Worm (Caenorhabditis elegans) whole organism, L4 larva: ENCODE data around the gene B0024.4.
A peak's percentile ranks its signal among the peaks of the same experiment; 100 is the strongest.

Source experiments
- D1046.2 ChIP-seq: fragments of 200-800 bp; sonication (Bioruptor generic); IDR thresholded peaks from 2 replicates; pipeline ENCODE4 v1.3.6; 2022; ENCODE audit warnings: missing genetic modification characterization, missing compliant biosample characterization
- F26F4.8 ChIP-seq: fragments of 200-800 bp; sonication (Bioruptor generic); conservative IDR thresholded peaks from 2 replicates; pipeline ENCODE4 v1.3.6; 2022; ENCODE audit warnings: missing genetic modification characterization, missing compliant biosample characterization
- F37D6.2 ChIP-seq: sonication (generic microtip); optimal IDR thresholded peaks from 2 replicates; lab custom pipeline; 2016; ENCODE audit warnings: mild to moderate bottlenecking, missing genetic modification characterization, missing compliant biosample characterization
- F44E2.7 ChIP-seq: fragments of 200-800 bp; sonication (Bioruptor generic); IDR thresholded peaks from 2 replicates; pipeline ENCODE4 v2.1.2; 2022; ENCODE audit warnings: missing genetic modification characterization, missing compliant biosample characterization
- F49E8.2 ChIP-seq: sonication (generic microtip); optimal IDR thresholded peaks from 2 replicates; lab custom pipeline; 2016; ENCODE audit warnings: missing compliant biosample characterization, mild to moderate bottlenecking, missing genetic modification characterization, borderline replicate concordance
- T26A8.4 ChIP-seq: fragments of 200-800 bp; sonication (Bioruptor generic); IDR thresholded peaks from 2 replicates; pipeline ENCODE4 v1.3.6; 2022; ENCODE audit warnings: missing genetic modification characterization, missing compliant biosample characterization
- aly-2 ChIP-seq: sonication (generic microtip); optimal IDR thresholded peaks from 2 replicates; lab custom pipeline; 2018; ENCODE audit warnings: missing biosample characterization, missing genetic modification characterization
- arid-1 ChIP-seq: fragments of 200-800 bp; sonication (Bioruptor generic); conservative IDR thresholded peaks from 2 replicates; pipeline ENCODE4 v1.3.6; 2022; ENCODE audit warnings: missing genetic modification reagents, missing genetic modification characterization, missing compliant biosample characterization
- attf-4 ChIP-seq: sonication (generic microtip); optimal IDR thresholded peaks from 3 replicates; lab custom pipeline; 2017; ENCODE audit warnings: missing biosample characterization, missing genetic modification characterization
- ceh-28 ChIP-seq: fragments of 150-350 bp; optimal IDR thresholded peaks from 2 replicates; lab custom pipeline; 2014; ENCODE audit warnings: missing biosample characterization, missing genetic modification reagents, missing genetic modification characterization
- ceh-44 ChIP-seq: fragments of 200-800 bp; sonication (Bioruptor generic); IDR thresholded peaks from 2 replicates; pipeline ENCODE4 v1.3.6; 2022; ENCODE audit warnings: missing genetic modification reagents, missing genetic modification characterization, missing compliant biosample characterization
- ceh-82 ChIP-seq: sonication (generic microtip); optimal IDR thresholded peaks from 2 replicates; lab custom pipeline; 2017; ENCODE audit warnings: missing biosample characterization, missing genetic modification characterization
- ctbp-1 ChIP-seq: fragments of 200-800 bp; sonication (Bioruptor generic); IDR thresholded peaks from 2 replicates; pipeline ENCODE4 v1.3.6; 2022; ENCODE audit warnings: missing genetic modification reagents, missing genetic modification characterization, missing compliant biosample characterization
- daf-12 ChIP-seq: fragments of 150-350 bp; optimal IDR thresholded peaks from 2 replicates; lab custom pipeline; 2014; ENCODE audit warnings: missing biosample characterization, missing genetic modification reagents, missing genetic modification characterization
- daf-16 ChIP-seq, 3 experiments: sonication (generic microtip); optimal IDR thresholded peaks; 2 replicates each; lab custom pipeline; 2016 to 2017; ENCODE audit warnings: missing genetic modification characterization in 3 of 3, missing genetic modification reagents in 3 of 3, mild to moderate bottlenecking in 2 of 3, missing compliant biosample characterization in 2 of 3, missing biosample characterization in 1 of 3, moderate library complexity in 1 of 3
- daf-8 ChIP-seq: fragments of 200-800 bp; sonication (Bioruptor generic); IDR thresholded peaks from 2 replicates; pipeline ENCODE4 v1.3.6; 2022; ENCODE audit warnings: missing genetic modification characterization, missing compliant biosample characterization
- dmd-6 ChIP-seq: fragments of 200-800 bp; sonication (Bioruptor generic); IDR thresholded peaks from 2 replicates; pipeline ENCODE4 v1.3.6; 2022; ENCODE audit warnings: missing genetic modification reagents, missing genetic modification characterization, missing compliant biosample characterization
- dpl-1 ChIP-seq: fragments of 150-350 bp; optimal IDR thresholded peaks from 2 replicates; lab custom pipeline; 2014; ENCODE audit warnings: missing biosample characterization, missing genetic modification reagents, missing genetic modification characterization
- dve-1 ChIP-seq: sonication (generic microtip); optimal IDR thresholded peaks from 2 replicates; lab custom pipeline; 2017; ENCODE audit warnings: antibody characterized with exemption, mild to moderate bottlenecking, missing genetic modification characterization, missing compliant biosample characterization; ENCODE audit not compliant: insufficient read depth
- egl-27 ChIP-seq: sonication (generic microtip); optimal IDR thresholded peaks from 3 replicates; lab custom pipeline; 2017; ENCODE audit warnings: missing biosample characterization, missing genetic modification reagents, missing genetic modification characterization
- egl-43 ChIP-seq: fragments of 200-800 bp; sonication (Bioruptor generic); IDR thresholded peaks from 2 replicates; pipeline ENCODE4 v1.3.6; 2022; ENCODE audit warnings: missing genetic modification reagents, missing genetic modification characterization, missing compliant biosample characterization
- fkh-10 ChIP-seq: fragments of 150-350 bp; optimal IDR thresholded peaks from 2 replicates; lab custom pipeline; 2014; ENCODE audit warnings: missing biosample characterization, missing genetic modification reagents, missing genetic modification characterization
- hif-1 ChIP-seq, 2 experiments: sonication (generic microtip); optimal IDR thresholded peaks; 2 replicates each; lab custom pipeline; 2016 to 2017; ENCODE audit warnings: missing compliant biosample characterization in 2 of 2, missing genetic modification characterization in 2 of 2, missing genetic modification reagents in 2 of 2, missing genotype in 2 of 2, mild to moderate bottlenecking in 1 of 2
- hlh-30 ChIP-seq: sonication (generic microtip); optimal IDR thresholded peaks from 2 replicates; lab custom pipeline; 2017; ENCODE audit warnings: antibody characterized with exemption, mild to moderate bottlenecking, missing genetic modification characterization, missing compliant biosample characterization; ENCODE audit not compliant: insufficient read depth
- lsy-2 ChIP-seq, 2 experiments: fragments of 150-350 bp in 1 of 2; sonication (generic microtip) in 1 of 2; optimal IDR thresholded peaks; 2 replicates each; lab custom pipeline; 2014 to 2017; ENCODE audit warnings: missing biosample characterization in 2 of 2, missing genetic modification characterization in 2 of 2
- madf-5 ChIP-seq, 2 experiments: fragments of 200-800 bp; sonication (Bioruptor generic); IDR thresholded peaks; 2 replicates each; pipeline ENCODE4 v1.3.6; 2022; ENCODE audit warnings: missing compliant biosample characterization in 2 of 2, missing genetic modification characterization in 2 of 2
- mes-2 ChIP-seq: sonication (generic microtip); optimal IDR thresholded peaks from 2 replicates; lab custom pipeline; 2016; ENCODE audit warnings: missing genotype, mild to moderate bottlenecking, missing genetic modification characterization, missing compliant biosample characterization; ENCODE audit not compliant: poor library complexity, severe bottlenecking
- mxl-3 ChIP-seq: fragments of 200-800 bp; sonication (Bioruptor generic); optimal IDR thresholded peaks from 2 replicates; lab custom pipeline; 2018; ENCODE audit warnings: mild to moderate bottlenecking, missing genetic modification characterization, missing compliant biosample characterization
- nhr-25 ChIP-seq: sonication (generic microtip); optimal IDR thresholded peaks from 2 replicates; lab custom pipeline; 2017; ENCODE audit warnings: missing genetic modification characterization, mild to moderate bottlenecking, missing compliant biosample characterization, antibody characterized with exemption, moderate library complexity, borderline replicate concordance; ENCODE audit not compliant: insufficient read depth
- nhr-28 ChIP-seq: fragments of 150-350 bp; optimal IDR thresholded peaks from 2 replicates; lab custom pipeline; 2014; ENCODE audit warnings: missing biosample characterization, missing genetic modification characterization
- nhr-41 ChIP-seq: fragments of 200-800 bp; sonication (Bioruptor generic); IDR thresholded peaks from 2 replicates; pipeline ENCODE4 v1.3.6; 2022; ENCODE audit warnings: missing genetic modification reagents, missing genetic modification characterization, missing compliant biosample characterization
- nhr-6 ChIP-seq: fragments of 150-350 bp; optimal IDR thresholded peaks from 2 replicates; lab custom pipeline; 2014; ENCODE audit warnings: missing biosample characterization, missing genetic modification characterization
- nhr-77 ChIP-seq: fragments of 150-350 bp; optimal IDR thresholded peaks from 2 replicates; lab custom pipeline; 2014; ENCODE audit warnings: missing biosample characterization, missing genetic modification characterization
- pha-4 ChIP-seq, 2 experiments: fragments of 150-350 bp in 1 of 2; fragments of 200-800 bp in 1 of 2; sonication (Bioruptor generic) in 1 of 2; IDR thresholded peaks in 1 of 2; optimal IDR thresholded peaks in 1 of 2; 2 replicates each; pipeline versions ENCODE4 v1.3.6 to Lab custom; 2014 to 2022; ENCODE audit warnings: missing genetic modification characterization in 2 of 2, missing genetic modification reagents in 2 of 2, missing biosample characterization in 1 of 2, missing compliant biosample characterization in 1 of 2
- pqm-1 ChIP-seq: sonication (generic microtip); optimal IDR thresholded peaks from 2 replicates; lab custom pipeline; 2017; ENCODE audit warnings: missing biosample characterization, missing genetic modification characterization
- sdz-12 ChIP-seq: fragments of 200-800 bp; sonication (Bioruptor generic); optimal IDR thresholded peaks from 2 replicates; lab custom pipeline; 2018; ENCODE audit warnings: mild to moderate bottlenecking, missing genetic modification characterization, missing compliant biosample characterization
- skn-1 ChIP-seq: fragments of 150-350 bp; optimal IDR thresholded peaks from 2 replicates; lab custom pipeline; 2014; ENCODE audit warnings: missing biosample characterization, missing genetic modification characterization
- snpc-1.2 ChIP-seq: fragments of 200-800 bp; sonication (Bioruptor generic); IDR thresholded peaks from 2 replicates; pipeline ENCODE4 v1.3.6; 2022; ENCODE audit warnings: missing genetic modification reagents, missing genetic modification characterization, missing compliant biosample characterization
- snpc-4 ChIP-seq: fragments of 150-350 bp; optimal IDR thresholded peaks from 2 replicates; lab custom pipeline; 2014; ENCODE audit warnings: missing biosample characterization, missing genetic modification characterization
- tag-97 ChIP-seq: fragments of 200-800 bp; sonication (Bioruptor generic); IDR thresholded peaks from 2 replicates; pipeline ENCODE4 v1.3.6; 2022; ENCODE audit warnings: missing genetic modification characterization, missing compliant biosample characterization
- unc-62 ChIP-seq, 3 experiments: fragments of 150-350 bp in 1 of 3; sonication (generic microtip); optimal IDR thresholded peaks in 2 of 3; peaks in 1 of 3; 1 replicate in 1 of 3; 2 replicates in 2 of 3; lab custom pipeline; 2014 to 2017; ENCODE audit warnings: missing biosample characterization in 3 of 3, missing genetic modification characterization in 3 of 3, missing genetic modification reagents in 3 of 3, missing genotype in 1 of 3
- vab-7 ChIP-seq: fragments of 200-800 bp; sonication (Bioruptor generic); IDR thresholded peaks from 2 replicates; pipeline ENCODE4 v1.3.6; 2022; ENCODE audit warnings: missing genetic modification reagents, missing genetic modification characterization, missing compliant biosample characterization
- zag-1 ChIP-seq: fragments of 150-350 bp; optimal IDR thresholded peaks from 2 replicates; lab custom pipeline; 2014; ENCODE audit warnings: missing biosample characterization, missing genetic modification characterization
- zfp-3 ChIP-seq: fragments of 200-800 bp; sonication (Bioruptor generic); conservative IDR thresholded peaks from 2 replicates; pipeline ENCODE4 v1.3.6; 2022; ENCODE audit warnings: missing genetic modification reagents, missing genetic modification characterization, missing compliant biosample characterization
- zip-11 ChIP-seq: fragments of 200-800 bp; sonication (Bioruptor generic); IDR thresholded peaks from 2 replicates; pipeline ENCODE4 v1.3.6; 2022; ENCODE audit warnings: missing genetic modification characterization, missing compliant biosample characterization
- ztf-11 ChIP-seq: fragments of 150-350 bp; optimal IDR thresholded peaks from 2 replicates; lab custom pipeline; 2014; ENCODE audit warnings: missing biosample characterization, missing genetic modification characterization

The B0024.4 gene

ce11 chrV:10255005-10255472 is 42.2 kb upstream of the B0024.4 start, which contains the start of gene rop-1 (continued):
- TF ChIP-seq daf-8 (GFP tag; lab: Robert Waterston, UW) = no peak
- TF ChIP-seq T26A8.4 (GFP tag; lab: Robert Waterston, UW) = no peak
- peak; percentile 37 for TF ChIP-seq nhr-28 (tag; lab: Kevin White, UChicago)
- no peak for TF ChIP-seq sdz-12 (GFP tag; lab: Kevin White, UChicago)
- no peak for TF ChIP-seq hif-1 (tag; optimal IDR thresholded peaks at IDR 0.05; lab: Kevin White, UChicago)
- no peak for TF ChIP-seq snpc-1.2 (GFP tag; lab: Robert Waterston, UW)
- no peak for TF ChIP-seq zfp-3 (GFP tag; lab: Robert Waterston, UW)
- no peak for TF ChIP-seq dmd-6
- TF ChIP-seq F26F4.8 (GFP tag; lab: Robert Waterston, UW) = no peak
- TF ChIP-seq zag-1 = no peak
- TF ChIP-seq egl-27 (tag; lab: Kevin White, UChicago) = no peak
- peak; percentile 12 for TF ChIP-seq pqm-1
- no peak for TF ChIP-seq egl-43 (GFP tag; lab: Robert Waterston, UW)
- no peak for TF ChIP-seq zip-11 (GFP tag; lab: Robert Waterston, UW)
- no peak for TF ChIP-seq aly-2 (tag; lab: Kevin White, UChicago)
- TF ChIP-seq F49E8.2 (tag; lab: Kevin White, UChicago) = no peak
- no peak for TF ChIP-seq F37D6.2 (tag; lab: Kevin White, UChicago)
- no peak for TF ChIP-seq fkh-10 (GFP tag; lab: Kevin White, UChicago)
- no peak for TF ChIP-seq daf-12 (tag; lab: Kevin White, UChicago)
- TF ChIP-seq pha-4 (GFP tag; IDR thresholded peaks at IDR 0.05; lab: Robert Waterston, UW) = no peak
- peak; percentile 68 for TF ChIP-seq pha-4 (tag; optimal IDR thresholded peaks at IDR 0.05; lab: Kevin White, UChicago)
- no peak for TF ChIP-seq tag-97
- no peak for TF ChIP-seq skn-1 (tag; lab: Kevin White, UChicago)
- no peak for TF ChIP-seq nhr-25 (tag; lab: Kevin White, UChicago)
- TF ChIP-seq ctbp-1 (GFP tag; lab: Robert Waterston, UW) = no peak
- no peak for TF ChIP-seq F44E2.7 (GFP tag; lab: Robert Waterston, UW)
- no peak for TF ChIP-seq arid-1 (GFP tag; lab: Robert Waterston, UW)
- TF ChIP-seq, all 104 proteins: peak for 7

- TF ChIP-seq zip-11 (GFP tag; lab: Robert Waterston, UW) (no peak), F49E8.2 (tag; lab: Kevin White, UChicago) (no peak), ztf-11 (tag; lab: Kevin White, UChicago) (no peak), dve-1 (tag; lab: Kevin White, UChicago) (peak; percentile 64), zag-1 (no peak), nhr-28 (tag; lab: Kevin White, UChicago) (peak; percentile 80), unc-62 (GFP tag; optimal IDR thresholded peaks at IDR 0.05 in 1 of 2; lab: Kevin White, UChicago) (no peak), unc-62 (tag; optimal IDR thresholded peaks at IDR 0.05; lab: Kevin White, UChicago) (no peak), hif-1 (tag; optimal IDR thresholded peaks at IDR 0.05; lab: Kevin White, UChicago) (no peak), ceh-28 (no peak), daf-16 (GFP tag; optimal IDR thresholded peaks at IDR 0.05; lab: Kevin White, UChicago) (no peak), daf-16 (tag; optimal IDR thresholded peaks at IDR 0.05; lab: Kevin White, UChicago) (peak; percentile 89), snpc-4 (no peak), nhr-6 (tag; lab: Kevin White, UChicago) (no peak), hlh-30 (tag; lab: Kevin White, UChicago) (peak; percentile 75), pha-4 (GFP tag; IDR thresholded peaks at IDR 0.05; lab: Robert Waterston, UW) (no peak), pha-4 (tag; optimal IDR thresholded peaks at IDR 0.05; lab: Kevin White, UChicago) (peak; percentile 14), egl-27 (tag; lab: Kevin White, UChicago) (no peak), nhr-41 (no peak), F44E2.7 (GFP tag; lab: Robert Waterston, UW) (no peak), snpc-1.2 (GFP tag; lab: Robert Waterston, UW) (no peak), daf-12 (tag; lab: Kevin White, UChicago) (no peak), nhr-77 (tag; lab: Kevin White, UChicago) (peak; percentile 73), vab-7 (no peak), madf-5 (GFP tag; IDR thresholded peaks at IDR 0.05; lab: Robert Waterston, UW) (no peak), mes-2 (tag; lab: Kevin White, UChicago) (peak; percentile 33), lsy-2 (tag; optimal IDR thresholded peaks at IDR 0.05; lab: Kevin White, UChicago) (no peak), ceh-44 (GFP tag; lab: Robert Waterston, UW) (no peak), attf-4 (no peak), D1046.2 (GFP tag; lab: Robert Waterston, UW) (no peak), mxl-3 (peak; percentile 52), dpl-1 (GFP tag; lab: Kevin White, UChicago) (no peak), dmd-6 (peak; percentile 91), ceh-82 (tag; lab: Kevin White, UChicago) (no peak)
Observed at ce11 chrV:10256050-10256449, 41.1 kb upstream of the B0024.4 start, which contains the start of gene nhr-232. Gene nhr-232 (plus strand): TSS chrV:10256170.
